Fruit fly (Drosophila melanogaster) whole organism, embryonic: ENCODE data around the gene CG43895.

Source experiments
- Abd-B ChIP-seq: fragments of 200-800 bp; sonication (Bioruptor generic); optimal IDR thresholded peaks from 2 replicates; lab custom pipeline; 2018; ENCODE audit warnings: missing biosample characterization, mild to moderate bottlenecking, missing genetic modification characterization, moderate library complexity
- Atf3 ChIP-seq: fragments of 200-800 bp; sonication (Bioruptor generic); optimal IDR thresholded peaks from 3 replicates; lab custom pipeline; 2016; ENCODE audit warnings: missing biosample characterization, missing genetic modification characterization
- Blimp-1 ChIP-seq: fragments of 200-800 bp; sonication (Bioruptor generic); optimal IDR thresholded peaks from 3 replicates; lab custom pipeline; 2018; ENCODE audit warnings: missing biosample characterization, missing genetic modification characterization, mild to moderate bottlenecking, moderate library complexity, missing genetic modification reagents
- CG10147 ChIP-seq: fragments of 200-800 bp; sonication (Bioruptor generic); optimal IDR thresholded peaks from 2 replicates; lab custom pipeline; 2019; ENCODE audit warnings: missing biosample characterization, mild to moderate bottlenecking, missing genetic modification characterization, moderate library complexity
- CG1024 ChIP-seq: fragments of 200-800 bp; sonication (Bioruptor generic); IDR thresholded peaks from 2 replicates; pipeline ENCODE4 v1.3.6; 2022; ENCODE audit warnings: missing biosample characterization, missing genetic modification characterization
- CG11247 ChIP-seq: fragments of 200-800 bp; sonication (Bioruptor generic); IDR thresholded peaks from 2 replicates; pipeline ENCODE4 v1.3.6; 2022; ENCODE audit warnings: missing biosample characterization, missing genetic modification characterization
- CG12155 ChIP-seq: fragments of 200-800 bp; sonication (Bioruptor generic); optimal IDR thresholded peaks from 3 replicates; lab custom pipeline; 2016; ENCODE audit warnings: missing biosample characterization, missing genetic modification characterization
- CG12219 ChIP-seq: fragments of 200-800 bp; sonication (Bioruptor generic); optimal IDR thresholded peaks from 3 replicates; lab custom pipeline; 2018; ENCODE audit warnings: missing biosample characterization, mild to moderate bottlenecking, missing genetic modification characterization
- CG12769 ChIP-seq: fragments of 200-800 bp; sonication (Bioruptor generic); optimal IDR thresholded peaks from 2 replicates; lab custom pipeline; 2019; ENCODE audit warnings: missing biosample characterization, mild to moderate bottlenecking, missing genetic modification characterization, moderate library complexity
- CG14965 ChIP-seq: fragments of 200-800 bp; sonication (Bioruptor generic); optimal IDR thresholded peaks from 2 replicates; lab custom pipeline; 2016; ENCODE audit warnings: missing biosample characterization, missing genetic modification characterization, borderline replicate concordance
- CG15696 ChIP-seq: fragments of 200-800 bp; sonication (Bioruptor generic); optimal IDR thresholded peaks from 2 replicates; lab custom pipeline; 2019; ENCODE audit warnings: missing biosample characterization, mild to moderate bottlenecking, missing genetic modification characterization, moderate library complexity
- CG18599 ChIP-seq: fragments of 200-800 bp; sonication (Bioruptor generic); optimal IDR thresholded peaks from 3 replicates; lab custom pipeline; 2017; ENCODE audit warnings: missing biosample characterization, missing genetic modification characterization, mild to moderate bottlenecking, moderate library complexity, missing genetic modification reagents
- CG2202 ChIP-seq: fragments of 200-800 bp; sonication (Bioruptor generic); optimal IDR thresholded peaks from 2 replicates; lab custom pipeline; 2018; ENCODE audit warnings: missing biosample characterization, mild to moderate bottlenecking, missing genetic modification characterization
- CG2712 ChIP-seq: fragments of 200-800 bp; optimal IDR thresholded peaks from 3 replicates; lab custom pipeline; 2019; ENCODE audit warnings: missing biosample characterization, mild to moderate bottlenecking, missing genetic modification characterization, moderate library complexity
- CG31224 ChIP-seq: fragments of 200-800 bp; sonication (Bioruptor generic); IDR thresholded peaks from 2 replicates; pipeline ENCODE4 v1.3.6; 2022; ENCODE audit warnings: missing biosample characterization, missing genetic modification characterization
- CG3281 ChIP-seq: fragments of 200-800 bp; sonication (Bioruptor generic); optimal IDR thresholded peaks from 3 replicates; lab custom pipeline; 2017; ENCODE audit warnings: missing biosample characterization, mild to moderate bottlenecking, missing genetic modification characterization
- CG4730 ChIP-seq: fragments of 200-800 bp; sonication (Bioruptor generic); IDR thresholded peaks from 2 replicates; pipeline ENCODE4 v1.3.6; 2022; ENCODE audit warnings: missing biosample characterization, missing genetic modification characterization
- CG7556 ChIP-seq: fragments of 200-800 bp; sonication (Bioruptor generic); optimal IDR thresholded peaks from 2 replicates; lab custom pipeline; 2017; ENCODE audit warnings: missing biosample characterization, mild to moderate bottlenecking, missing genetic modification characterization
- CG7839 ChIP-seq: fragments of 200-800 bp; sonication (Bioruptor generic); optimal IDR thresholded peaks from 3 replicates; lab custom pipeline; 2018; ENCODE audit warnings: missing biosample characterization, mild to moderate bottlenecking, missing genetic modification characterization, moderate library complexity
- CG8388 ChIP-seq: fragments of 200-800 bp; sonication (Bioruptor generic); optimal IDR thresholded peaks from 2 replicates; lab custom pipeline; 2019; ENCODE audit warnings: missing biosample characterization, mild to moderate bottlenecking, missing genetic modification characterization, moderate library complexity
- CG9215 ChIP-seq: fragments of 200-800 bp; sonication (Bioruptor generic); IDR thresholded peaks from 2 replicates; pipeline ENCODE4 v1.3.6; 2022; ENCODE audit warnings: missing biosample characterization, missing genetic modification characterization
- Deaf1 ChIP-seq: fragments of 200-800 bp; optimal IDR thresholded peaks from 3 replicates; lab custom pipeline; 2019; ENCODE audit warnings: missing biosample characterization, mild to moderate bottlenecking, missing genetic modification characterization, moderate library complexity
- Dek ChIP-seq: fragments of 200-800 bp; sonication (Bioruptor generic); optimal IDR thresholded peaks from 3 replicates; lab custom pipeline; 2019; ENCODE audit warnings: missing biosample characterization, mild to moderate bottlenecking, missing genetic modification characterization, moderate library complexity
- Dp ChIP-seq: fragments of 200-800 bp; sonication (Bioruptor generic); optimal IDR thresholded peaks from 2 replicates; lab custom pipeline; 2018; ENCODE audit warnings: missing biosample characterization, mild to moderate bottlenecking, missing genetic modification characterization, moderate library complexity
- HmgZ ChIP-seq: fragments of 200-800 bp; sonication (Bioruptor generic); optimal IDR thresholded peaks from 2 replicates; lab custom pipeline; 2018; ENCODE audit warnings: missing biosample characterization, mild to moderate bottlenecking, missing genetic modification characterization
- Hr39 ChIP-seq: fragments of >200 bp; optimal IDR thresholded peaks from 2 replicates; lab custom pipeline; 2017
- MESR4 ChIP-seq: fragments of 200-800 bp; sonication (Bioruptor generic); optimal IDR thresholded peaks from 2 replicates; lab custom pipeline; 2018; ENCODE audit warnings: missing biosample characterization, mild to moderate bottlenecking, missing genetic modification characterization, moderate library complexity
- NC2α ChIP-seq: fragments of 200-800 bp; sonication (Bioruptor generic); optimal IDR thresholded peaks from 2 replicates; lab custom pipeline; 2016; ENCODE audit warnings: missing biosample characterization, missing genetic modification characterization
- NFAT ChIP-seq: fragments of 200-800 bp; sonication (Bioruptor generic); IDR thresholded peaks from 2 replicates; pipeline ENCODE4 v1.3.6; 2022; ENCODE audit warnings: missing biosample characterization, missing genetic modification characterization
- Nf-YB ChIP-seq: fragments of 200-800 bp; sonication (Bioruptor generic); optimal IDR thresholded peaks from 3 replicates; lab custom pipeline; 2019; ENCODE audit warnings: missing biosample characterization, mild to moderate bottlenecking, missing genetic modification characterization, moderate library complexity
- Rx ChIP-seq: fragments of 200-800 bp; sonication (Bioruptor generic); IDR thresholded peaks from 2 replicates; pipeline ENCODE4 v1.3.6; 2022; ENCODE audit warnings: missing biosample characterization, missing genetic modification characterization
- TFAM ChIP-seq: fragments of 200-800 bp; sonication (Bioruptor generic); optimal IDR thresholded peaks from 2 replicates; lab custom pipeline; 2017; ENCODE audit warnings: missing biosample characterization, missing genetic modification characterization, inconsistent platforms
- Trl ChIP-seq, 3 experiments: fragments of >200 bp in 2 of 3; fragments of 200-800 bp in 1 of 3; sonication (Bioruptor generic) in 1 of 3; optimal IDR thresholded peaks; 2 replicates in 1 of 3; 3 replicates in 2 of 3; lab custom pipeline; 2016 to 2017; ENCODE audit warnings: missing biosample characterization in 1 of 3, missing genetic modification characterization in 1 of 3
- cas ChIP-seq: fragments of 200-800 bp; sonication (Bioruptor generic); IDR thresholded peaks from 2 replicates; pipeline ENCODE4 v1.3.6; 2022; ENCODE audit warnings: missing biosample characterization, missing genetic modification characterization
- chn ChIP-seq: fragments of 200-800 bp; sonication (Bioruptor generic); optimal IDR thresholded peaks from 2 replicates; lab custom pipeline; 2016; ENCODE audit warnings: missing biosample characterization, missing genetic modification characterization
- crc ChIP-seq: fragments of 200-800 bp; sonication (Bioruptor generic); optimal IDR thresholded peaks from 2 replicates; lab custom pipeline; 2016; ENCODE audit warnings: missing biosample characterization, missing genetic modification characterization
- dm ChIP-seq: fragments of 200-800 bp; sonication (Bioruptor generic); optimal IDR thresholded peaks from 3 replicates; lab custom pipeline; 2016; ENCODE audit warnings: missing biosample characterization, missing genetic modification characterization
- eyg ChIP-seq: fragments of 200-800 bp; sonication (Bioruptor generic); optimal IDR thresholded peaks from 3 replicates; lab custom pipeline; 2016; ENCODE audit warnings: missing biosample characterization, missing genetic modification characterization
- hth ChIP-seq: fragments of >200 bp; optimal IDR thresholded peaks from 2 replicates; lab custom pipeline; 2017; ENCODE audit warnings: inconsistent platforms
- jumu ChIP-seq: fragments of 200-800 bp; sonication (Bioruptor generic); optimal IDR thresholded peaks from 3 replicates; lab custom pipeline; 2016; ENCODE audit warnings: missing biosample characterization, missing genetic modification characterization
- lab ChIP-seq: fragments of 200-800 bp; sonication (Bioruptor generic); optimal IDR thresholded peaks from 3 replicates; lab custom pipeline; 2017; ENCODE audit warnings: missing biosample characterization, missing genetic modification characterization, mild to moderate bottlenecking, moderate library complexity, missing genetic modification reagents
- luna ChIP-seq: fragments of 200-800 bp; sonication (Bioruptor generic); optimal IDR thresholded peaks from 2 replicates; lab custom pipeline; 2016; ENCODE audit warnings: missing biosample characterization, missing genetic modification characterization
- pita ChIP-seq: fragments of 200-800 bp; sonication (Bioruptor generic); optimal IDR thresholded peaks from 2 replicates; lab custom pipeline; 2017; ENCODE audit warnings: missing biosample characterization, mild to moderate bottlenecking, missing genetic modification characterization
- pnt ChIP-seq: fragments of 200-800 bp; sonication (Bioruptor generic); optimal IDR thresholded peaks from 3 replicates; lab custom pipeline; 2016; ENCODE audit warnings: missing biosample characterization, missing genetic modification characterization
- row ChIP-seq: fragments of 200-800 bp; sonication (Bioruptor generic); IDR thresholded peaks from 3 replicates; pipeline ENCODE4 v1.3.6; 2022; ENCODE audit warnings: missing biosample characterization, missing genetic modification characterization
- stwl ChIP-seq: fragments of 200-800 bp; sonication (Bioruptor generic); optimal IDR thresholded peaks from 3 replicates; lab custom pipeline; 2018; ENCODE audit warnings: missing biosample characterization, mild to moderate bottlenecking, missing genetic modification characterization, moderate library complexity
- tap ChIP-seq: fragments of 200-800 bp; optimal IDR thresholded peaks from 3 replicates; lab custom pipeline; 2019; ENCODE audit warnings: missing biosample characterization, mild to moderate bottlenecking, missing genetic modification characterization, moderate library complexity
- tx ChIP-seq: fragments of 200-800 bp; sonication (Bioruptor generic); optimal IDR thresholded peaks from 2 replicates; lab custom pipeline; 2016; ENCODE audit warnings: missing biosample characterization, missing genetic modification characterization
- yki ChIP-seq: fragments of >200 bp; optimal IDR thresholded peaks from 3 replicates; lab custom pipeline; 2018

CG43895 gene

dm6 chr3L:21832203-21833160 lies 19.0 kb upstream of the CG43895 start, which contains the start of the genes CG7148 and Nopp140 (continued):
- TF ChIP-seq chn (peak; percentile 66), pnt (peak; percentile 30), CG18599 (GFP tag; lab: Kevin White, UChicago) (peak; percentile 75), luna (GFP tag; lab: Kevin White, UChicago) (peak; percentile 42), CG15696 (tag; lab: Kevin White, UChicago) (peak; percentile 36), yki (lab: Kevin White, UChicago) (no peak), tx (GFP tag; lab: Kevin White, UChicago) (peak; percentile 37), CG4730 (GFP tag; lab: Robert Waterston, UW) (peak; percentile 43), MESR4 (GFP tag; lab: Kevin White, UChicago) (peak; percentile 91), CG14965 (no peak), Atf3 (GFP tag; lab: Kevin White, UChicago) (peak; percentile 44), CG7839 (tag; lab: Kevin White, UChicago) (peak; percentile 63), Dek (tag; lab: Kevin White, UChicago) (peak; percentile 46), Trl (optimal IDR thresholded peaks at IDR 0.05; lab: Kevin White, UChicago) (no peak), Trl (GFP tag; optimal IDR thresholded peaks at IDR 0.05; lab: Kevin White, UChicago) (peak; percentile 70), cas (GFP tag; lab: Robert Waterston, UW) (peak; percentile 75), CG10147 (GFP tag; lab: Kevin White, UChicago) (peak; percentile 53), Rx (peak; percentile 42; the same call in 1 of the 2 replicates), crc (peak; percentile 12), NC2α (GFP tag; lab: Kevin White, UChicago) (no peak), CG8388 (GFP tag; lab: Kevin White, UChicago) (peak; percentile 49), NFAT (GFP tag; lab: Robert Waterston, UW) (peak; percentile 89), CG11247 (GFP tag; lab: Robert Waterston, UW) (peak; percentile 77), eyg (GFP tag; lab: Kevin White, UChicago) (peak; percentile 10), stwl (tag; lab: Kevin White, UChicago) (peak; percentile 72), CG12155 (GFP tag; lab: Kevin White, UChicago) (peak; percentile 61), CG2202 (tag; lab: Kevin White, UChicago) (no peak), Hr39 (lab: Kevin White, UChicago) (no peak), row (GFP tag; lab: Robert Waterston, UW) (peak; percentile 82), CG31224 (GFP tag; lab: Robert Waterston, UW) (no peak), CG12769 (tag; lab: Kevin White, UChicago) (peak; percentile 79), dm (GFP tag; lab: Kevin White, UChicago) (peak; percentile 100), jumu (GFP tag; lab: Kevin White, UChicago) (peak; percentile 51), hth (no peak), CG7556 (no peak), CG1024 (GFP tag; lab: Robert Waterston, UW) (peak; percentile 64; the same call in 1 of the 2 replicates), CG9215 (peak; percentile 35; the same call in 1 of the 2 replicates), TFAM (GFP tag; lab: Kevin White, UChicago) (no peak), CG12219 (GFP tag; lab: Kevin White, UChicago) (peak; percentile 3), tap (tag; lab: Kevin White, UChicago) (peak; percentile 22), Deaf1 (tag; lab: Kevin White, UChicago) (no peak), Blimp-1 (no peak), pita (GFP tag; lab: Kevin White, UChicago) (no peak), Nf-YB (peak; percentile 7), CG3281 (peak; percentile 55), Dp (peak; percentile 34), CG2712 (tag; lab: Kevin White, UChicago) (peak; percentile 68), lab (GFP tag; lab: Kevin White, UChicago) (peak; percentile 84), HmgZ (peak; percentile 83), Abd-B (GFP tag; lab: Kevin White, UChicago) (peak; percentile 46)
